In the genomic region with DNA sequence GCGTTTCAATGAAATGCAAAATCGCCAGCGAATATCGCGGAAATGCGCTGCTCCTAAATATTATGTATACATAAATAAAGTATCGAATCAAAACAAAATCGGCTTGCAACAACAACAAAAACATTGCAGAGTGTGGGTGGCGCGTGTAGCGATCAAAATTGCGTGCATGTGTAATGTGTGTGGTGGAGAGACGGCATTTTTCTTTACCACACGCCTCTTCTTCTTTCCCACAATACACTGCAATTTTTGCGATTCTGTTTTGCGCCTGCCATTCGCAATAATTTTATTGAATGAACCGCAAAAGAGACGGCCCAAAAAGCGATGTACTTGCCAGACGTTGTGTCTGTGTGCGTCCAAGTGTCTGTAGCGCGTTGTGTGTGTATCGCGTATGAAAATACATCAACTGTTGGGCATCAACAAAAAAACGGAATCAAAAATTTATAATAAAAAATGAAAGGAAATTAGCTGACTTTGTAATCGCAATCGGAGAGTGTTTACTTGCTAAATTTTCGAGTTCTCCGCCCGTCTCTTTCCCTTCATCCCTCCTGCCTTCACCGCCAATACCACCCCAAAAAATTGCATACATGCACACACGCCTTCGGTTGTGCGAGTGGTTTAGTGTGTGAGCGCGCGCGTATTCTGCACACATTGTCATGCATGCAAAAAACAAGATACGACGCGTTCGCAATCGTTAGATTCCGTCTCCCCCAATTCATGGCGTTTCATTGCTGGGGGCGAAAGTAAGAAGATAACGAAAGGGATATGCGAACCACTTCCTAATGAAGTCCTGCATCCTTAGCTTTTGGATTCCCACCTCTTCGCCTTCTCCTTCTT, we compare ENCODE assay signal across 2 fruit fly cellular contexts.
A peak's percentile ranks its signal among the peaks of the same experiment; 100 is the strongest.
TF ChIP-seq lines count a peak whose summit lies in the region.

No protein-coding gene starts in this region.

TF ChIP-seq in whole organism, embryonic, 481 proteins besides CTCF, POLR2A, EP300 and RAD21 (continued from another document):
- TF ChIP-seq corto (GFP tag; optimal IDR thresholded peaks at IDR 0.05; lab: Kevin White, UChicago): peak; percentile 17

TF ChIP-seq in whole organism, wandering third instar larva, 38 proteins besides CTCF, POLR2A, EP300 and RAD21 (continued from another document):
- peak; percentile 5 for TF ChIP-seq rgr (GFP tag; optimal IDR thresholded peaks at IDR 0.05; lab: Kevin White, UChicago)
- peak; percentile 58 for TF ChIP-seq N (GFP tag; optimal IDR thresholded peaks at IDR 0.05; lab: Kevin White, UChicago)
- TF ChIP-seq brk (GFP tag; optimal IDR thresholded peaks at IDR 0.05; lab: Kevin White, UChicago): no peak
- peak; percentile 32 for TF ChIP-seq Hnf4 (GFP tag; optimal IDR thresholded peaks at IDR 0.05; lab: Kevin White, UChicago)
- no peak for TF ChIP-seq Rel (GFP tag; optimal IDR thresholded peaks at IDR 0.05; lab: Kevin White, UChicago)
- no peak for TF ChIP-seq Rel (tag; optimal IDR thresholded peaks at IDR 0.05; lab: Kevin White, UChicago)
- no peak for TF ChIP-seq usp (GFP tag; optimal IDR thresholded peaks at IDR 0.05; lab: Kevin White, UChicago)
- TF ChIP-seq Dif (GFP tag; optimal IDR thresholded peaks at IDR 0.05; lab: Kevin White, UChicago; ENCODE audit: partially characterized antibody): peak; percentile 9
- no peak for TF ChIP-seq sv (GFP tag; optimal IDR thresholded peaks at IDR 0.05; lab: Kevin White, UChicago)
- TF ChIP-seq HLH106 (tag; optimal IDR thresholded peaks at IDR 0.05; lab: Kevin White, UChicago): no peak
- no peak for TF ChIP-seq sage (GFP tag; optimal IDR thresholded peaks at IDR 0.05; lab: Kevin White, UChicago)
- TF ChIP-seq tai (GFP tag; optimal IDR thresholded peaks at IDR 0.05; lab: Kevin White, UChicago): no peak
